Fruit fly (Drosophila melanogaster): ENCODE measurements around the gene NP15.6.

Gene NP15.6

DNA sequence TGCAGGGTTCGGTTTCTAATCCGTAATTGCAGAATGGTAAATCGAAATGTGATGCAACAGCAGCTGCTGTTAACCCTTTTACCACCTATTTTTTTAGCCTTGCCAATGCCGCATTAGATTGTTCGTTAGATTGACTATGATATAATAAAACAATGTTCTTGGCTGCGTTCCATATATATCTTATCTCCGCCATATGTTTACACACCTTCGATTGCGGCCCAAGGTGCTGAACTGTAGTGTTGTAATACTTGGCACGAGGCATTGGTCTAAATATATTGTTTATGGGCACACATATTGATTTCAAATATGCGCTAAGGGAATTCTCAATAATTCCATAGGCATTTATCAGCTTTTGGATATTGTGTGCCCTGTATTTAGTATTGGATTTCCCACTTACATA, 35.4 kb upstream of the NP15.6 start:
- no peak for TF ChIP-seq usp (GFP tag; optimal IDR thresholded peaks at IDR 0.05)
- TF ChIP-seq CG8478 (optimal IDR thresholded peaks at IDR 0.05), result no peak
- no peak for TF ChIP-seq Dll (optimal IDR thresholded peaks at IDR 0.05)
- TF ChIP-seq EcR (GFP tag; optimal IDR thresholded peaks at IDR 0.05), result no peak
- no peak for TF ChIP-seq psq (optimal IDR thresholded peaks at IDR 0.05)
- TF ChIP-seq pan (optimal IDR thresholded peaks at IDR 0.05), result no peak

DNA sequence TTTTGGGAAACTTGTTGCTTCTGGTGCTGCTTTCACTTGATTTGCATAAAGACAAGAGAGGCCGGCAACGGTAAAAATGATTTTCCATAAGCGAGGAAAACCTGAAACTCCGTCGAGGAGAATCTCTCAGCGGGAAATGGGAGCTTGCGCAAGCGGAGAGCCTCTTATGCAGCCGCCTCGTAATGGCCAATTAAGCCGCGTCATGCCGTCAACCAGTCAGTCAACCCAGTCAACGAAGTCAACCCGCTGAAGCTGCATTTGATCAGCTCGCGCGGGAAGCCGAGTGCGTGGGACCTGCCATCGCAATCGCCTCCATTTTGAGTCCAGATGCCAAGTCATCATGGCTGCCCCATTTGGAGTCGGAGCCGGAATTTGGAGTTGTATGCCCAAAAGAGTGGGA, 34.0 kb upstream of the NP15.6 start:
- TF ChIP-seq pan (optimal IDR thresholded peaks at IDR 0.05), result no peak
- no peak for TF ChIP-seq Dll (optimal IDR thresholded peaks at IDR 0.05)
- TF ChIP-seq psq (optimal IDR thresholded peaks at IDR 0.05), result no peak
- no peak for TF ChIP-seq CG8478 (optimal IDR thresholded peaks at IDR 0.05)

DNA sequence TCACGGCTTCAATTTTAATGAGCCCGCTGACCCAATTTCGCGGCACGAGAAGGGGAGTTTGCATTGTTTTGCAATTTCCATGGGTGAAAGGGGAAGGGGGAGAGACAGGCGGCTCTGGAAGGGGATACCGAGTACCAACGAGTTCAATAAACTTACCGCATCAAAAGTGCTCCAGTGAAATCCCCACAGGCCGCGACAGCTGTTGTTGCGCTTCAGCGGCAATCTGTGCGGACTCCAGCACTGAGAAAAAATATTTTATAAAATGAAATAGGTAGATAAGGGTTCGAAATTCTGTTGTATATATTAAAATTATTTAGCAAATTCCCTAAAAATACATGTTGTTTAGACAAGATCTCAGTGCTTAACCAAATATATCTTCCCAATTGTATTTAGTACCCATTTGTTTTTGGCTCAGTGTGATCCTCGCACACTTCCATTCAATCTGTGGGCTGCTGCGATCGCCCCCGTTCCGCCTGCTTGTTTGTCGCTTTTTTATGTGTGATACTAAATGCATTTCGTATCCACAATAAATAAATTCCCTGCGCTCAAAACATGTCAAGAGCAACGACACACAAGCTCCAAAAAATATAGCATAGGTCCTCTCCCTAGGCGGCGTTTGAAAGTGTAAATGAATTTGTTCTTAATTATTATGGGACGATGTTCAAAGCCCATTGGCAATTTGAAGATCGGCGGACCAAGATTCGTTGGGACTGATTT, 31.5 kb upstream of the NP15.6 start:
- no peak for TF ChIP-seq psq (optimal IDR thresholded peaks at IDR 0.05)
- peak; percentile 67 to 71 for TF ChIP-seq EcR (GFP tag; optimal IDR thresholded peaks at IDR 0.05)

DNA sequence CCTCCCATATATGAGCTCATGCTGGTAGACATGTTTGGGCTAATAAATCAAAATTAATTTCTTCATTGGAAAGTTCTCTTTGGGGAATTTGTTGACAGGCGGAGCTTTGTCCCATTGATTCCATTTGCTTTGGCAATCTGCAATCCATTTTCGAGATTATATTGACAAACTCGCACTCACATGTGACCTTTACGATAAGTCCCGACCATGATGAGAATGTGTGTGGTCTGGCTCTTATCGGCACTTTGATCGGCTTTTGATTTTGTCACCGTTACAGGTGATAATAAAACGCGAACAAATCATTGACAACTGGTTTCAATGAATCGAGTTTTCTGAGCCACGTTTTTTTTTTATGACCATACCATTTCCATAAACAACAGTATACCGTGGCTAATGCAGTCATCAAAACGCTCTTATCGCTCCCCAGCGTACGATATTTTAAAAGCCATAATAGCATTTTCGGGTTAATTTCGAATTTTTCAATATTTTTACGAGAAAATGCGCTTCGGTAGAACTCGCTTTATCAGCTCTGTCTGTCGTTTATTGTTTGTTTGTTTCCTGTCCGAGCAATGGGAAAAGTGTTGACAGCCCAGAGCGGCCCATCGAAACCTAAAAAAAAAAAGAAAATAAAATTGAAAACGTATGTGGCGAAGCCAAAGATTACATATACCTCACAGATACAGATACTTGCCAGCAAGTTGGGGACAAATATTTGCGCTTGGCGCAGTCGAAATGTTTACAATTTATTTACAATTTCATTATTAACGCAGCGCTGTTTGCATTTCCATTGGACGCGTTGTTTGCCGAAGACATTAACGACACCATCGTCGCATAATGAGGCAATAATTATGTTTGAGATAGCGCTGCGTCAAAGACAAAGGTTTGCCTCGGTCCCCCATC, 29.5 kb upstream of the NP15.6 start:
- TF ChIP-seq pan (optimal IDR thresholded peaks at IDR 0.05) (no peak), Dll (optimal IDR thresholded peaks at IDR 0.05) (no peak), CG8478 (optimal IDR thresholded peaks at IDR 0.05) (no peak), psq (optimal IDR thresholded peaks at IDR 0.05) (no peak), usp (GFP tag; optimal IDR thresholded peaks at IDR 0.05) (no peak), EcR (GFP tag; optimal IDR thresholded peaks at IDR 0.05) (no peak)

DNA sequence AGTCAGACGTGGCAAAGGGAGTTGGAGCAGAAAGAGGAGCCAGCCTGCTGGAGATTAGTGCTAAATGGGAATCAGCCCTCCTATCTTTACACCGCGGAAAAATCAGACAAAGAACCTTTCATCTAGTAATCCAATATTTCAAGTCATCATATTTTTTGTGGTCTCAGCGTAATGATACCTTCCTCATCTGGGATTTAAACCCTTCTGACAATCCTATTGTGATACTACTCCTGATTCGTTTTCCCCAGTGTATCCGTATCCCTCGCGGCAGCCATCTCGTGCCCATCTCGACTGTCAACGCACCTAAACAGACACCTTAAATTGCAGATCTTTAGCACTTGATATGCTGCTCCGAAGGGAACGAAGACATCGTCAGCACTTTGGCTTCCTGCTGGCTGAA, 28.8 kb upstream of the NP15.6 start:
- TF ChIP-seq CG8478 (optimal IDR thresholded peaks at IDR 0.05) (no peak), psq (optimal IDR thresholded peaks at IDR 0.05) (no peak), usp (GFP tag; optimal IDR thresholded peaks at IDR 0.05) (no peak), EcR (GFP tag; optimal IDR thresholded peaks at IDR 0.05) (no peak), Dll (optimal IDR thresholded peaks at IDR 0.05) (no peak), pan (optimal IDR thresholded peaks at IDR 0.05) (no peak)

DNA sequence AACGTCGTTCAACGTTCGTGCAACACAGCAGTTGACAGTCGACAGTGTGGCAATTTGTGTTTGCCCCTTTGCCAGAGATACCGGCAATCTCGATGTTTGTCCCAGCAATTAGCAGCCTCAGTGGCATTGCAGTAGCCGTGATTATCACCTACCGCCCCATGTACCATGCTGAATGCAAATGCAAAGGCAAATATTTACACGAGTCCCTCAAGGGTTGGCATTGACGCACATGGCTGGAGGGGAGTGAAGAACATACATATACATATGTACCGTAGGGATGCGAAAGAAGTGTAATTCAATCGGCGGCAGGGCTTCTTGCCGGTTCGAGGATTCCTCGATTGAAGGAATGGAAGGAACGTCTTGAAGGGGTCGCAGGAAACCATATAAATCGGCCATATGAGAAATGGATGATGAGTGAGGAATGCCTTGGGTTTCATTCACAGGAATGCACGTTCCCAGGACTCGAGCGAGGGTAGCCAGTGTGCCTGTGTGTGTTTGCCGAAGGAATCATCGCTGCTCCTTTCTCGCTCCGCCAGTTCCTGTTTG, 27.2 kb upstream of the NP15.6 start:
- TF ChIP-seq Dll (optimal IDR thresholded peaks at IDR 0.05) (no peak), EcR (GFP tag; optimal IDR thresholded peaks at IDR 0.05) (no peak), pan (optimal IDR thresholded peaks at IDR 0.05) (no peak), usp (GFP tag; optimal IDR thresholded peaks at IDR 0.05) (no peak), CG8478 (optimal IDR thresholded peaks at IDR 0.05) (no peak), psq (optimal IDR thresholded peaks at IDR 0.05) (no peak)

DNA sequence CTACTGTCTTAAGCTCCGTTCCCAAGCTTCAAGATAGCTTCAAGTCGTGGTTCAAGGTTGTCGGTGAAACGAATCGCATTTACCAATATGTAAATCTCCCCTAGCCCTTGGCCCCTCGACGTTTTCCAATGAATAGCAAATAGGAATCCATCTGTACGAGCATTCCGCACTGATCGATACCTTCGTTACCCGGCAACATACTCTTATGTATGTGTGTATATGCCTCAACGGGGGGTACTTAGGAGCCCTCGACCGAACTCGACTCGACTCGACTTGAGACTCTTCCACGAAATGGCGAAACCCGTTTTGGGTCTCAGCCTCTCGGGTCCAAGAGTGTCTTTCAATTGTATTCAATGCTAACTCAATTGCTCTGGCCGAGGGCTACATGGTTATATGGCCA, 25.5 kb upstream of the NP15.6 start:
- no peak for TF ChIP-seq pan (optimal IDR thresholded peaks at IDR 0.05)
- TF ChIP-seq psq (optimal IDR thresholded peaks at IDR 0.05), result no peak
- no peak for TF ChIP-seq Dll (optimal IDR thresholded peaks at IDR 0.05)
- no peak for TF ChIP-seq EcR (GFP tag; optimal IDR thresholded peaks at IDR 0.05)
- no peak for TF ChIP-seq usp (GFP tag; optimal IDR thresholded peaks at IDR 0.05)
- no peak for TF ChIP-seq CG8478 (optimal IDR thresholded peaks at IDR 0.05)

DNA sequence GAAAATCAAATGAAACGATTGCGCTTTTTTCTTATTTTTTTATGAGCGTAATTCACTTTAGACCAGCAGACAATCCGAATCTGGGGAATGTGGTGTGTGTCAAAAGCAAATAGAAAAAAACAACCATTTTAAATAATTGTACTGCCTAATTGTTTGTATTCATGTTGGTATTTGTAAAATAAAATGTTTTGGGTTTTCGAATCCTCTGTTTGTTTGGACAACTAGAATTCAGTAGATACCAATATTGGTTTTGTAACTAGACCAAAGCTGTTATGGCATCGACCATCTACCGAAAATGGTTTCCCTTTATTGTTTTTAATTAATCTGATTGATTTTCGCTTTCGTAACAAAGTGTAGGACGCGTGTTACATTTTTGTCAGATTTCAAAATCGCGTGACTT, 16.2 kb upstream of the NP15.6 start:
- no peak for TF ChIP-seq CG8478 (optimal IDR thresholded peaks at IDR 0.05)
- TF ChIP-seq psq (optimal IDR thresholded peaks at IDR 0.05), result no peak
- TF ChIP-seq EcR (GFP tag; optimal IDR thresholded peaks at IDR 0.05), result no peak
- no peak for TF ChIP-seq usp (GFP tag; optimal IDR thresholded peaks at IDR 0.05)
- no peak for TF ChIP-seq pan (optimal IDR thresholded peaks at IDR 0.05)
- no peak for TF ChIP-seq Dll (optimal IDR thresholded peaks at IDR 0.05)

DNA sequence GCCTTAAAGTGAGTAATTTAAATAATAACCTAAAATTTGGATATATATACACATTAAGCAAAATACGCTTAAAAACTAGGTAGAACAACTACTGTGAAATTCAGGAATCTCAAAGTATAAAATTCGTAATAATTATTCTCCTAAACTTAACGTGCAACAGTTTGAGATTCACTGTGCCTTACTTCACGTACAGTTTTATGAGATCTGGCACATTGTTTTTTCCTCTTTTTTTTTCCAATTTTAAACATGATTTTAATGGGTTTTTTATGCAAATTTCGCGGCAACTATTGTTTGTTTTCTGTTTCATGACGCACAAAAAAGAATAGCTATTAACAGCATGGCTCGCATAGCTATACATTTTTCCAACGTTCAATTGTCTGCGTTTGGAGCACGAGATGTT, 15.3 kb upstream of the NP15.6 start:
- TF ChIP-seq pan (optimal IDR thresholded peaks at IDR 0.05), result no peak
- no peak for TF ChIP-seq usp (GFP tag; optimal IDR thresholded peaks at IDR 0.05)
- no peak for TF ChIP-seq Dll (optimal IDR thresholded peaks at IDR 0.05)
- TF ChIP-seq EcR (GFP tag; optimal IDR thresholded peaks at IDR 0.05), result no peak
- TF ChIP-seq CG8478 (optimal IDR thresholded peaks at IDR 0.05), result no peak
- no peak for TF ChIP-seq psq (optimal IDR thresholded peaks at IDR 0.05)

DNA sequence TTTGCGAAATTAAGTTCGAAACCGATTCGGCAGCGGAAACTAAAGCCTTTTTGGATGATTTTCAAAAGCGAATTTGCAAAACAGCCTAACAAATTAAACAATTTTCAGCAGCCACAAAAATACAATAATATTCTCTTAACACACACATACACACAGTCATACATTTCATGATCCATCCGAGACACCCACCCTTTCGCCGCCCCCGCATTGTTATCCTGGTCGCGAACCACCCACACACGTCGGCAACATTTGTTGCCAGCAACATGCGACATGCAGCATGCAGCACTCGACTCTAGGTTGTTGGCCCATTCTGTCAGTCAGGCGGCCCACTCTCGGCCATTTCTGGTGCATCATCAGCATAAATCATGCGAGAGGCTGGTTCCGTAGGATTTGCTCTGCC, 13.1 kb upstream of the NP15.6 start:
- TF ChIP-seq psq (optimal IDR thresholded peaks at IDR 0.05) (no peak), EcR (GFP tag; optimal IDR thresholded peaks at IDR 0.05) (no peak), usp (GFP tag; optimal IDR thresholded peaks at IDR 0.05) (no peak), Dll (optimal IDR thresholded peaks at IDR 0.05) (no peak), pan (optimal IDR thresholded peaks at IDR 0.05) (no peak), CG8478 (optimal IDR thresholded peaks at IDR 0.05) (no peak)

DNA sequence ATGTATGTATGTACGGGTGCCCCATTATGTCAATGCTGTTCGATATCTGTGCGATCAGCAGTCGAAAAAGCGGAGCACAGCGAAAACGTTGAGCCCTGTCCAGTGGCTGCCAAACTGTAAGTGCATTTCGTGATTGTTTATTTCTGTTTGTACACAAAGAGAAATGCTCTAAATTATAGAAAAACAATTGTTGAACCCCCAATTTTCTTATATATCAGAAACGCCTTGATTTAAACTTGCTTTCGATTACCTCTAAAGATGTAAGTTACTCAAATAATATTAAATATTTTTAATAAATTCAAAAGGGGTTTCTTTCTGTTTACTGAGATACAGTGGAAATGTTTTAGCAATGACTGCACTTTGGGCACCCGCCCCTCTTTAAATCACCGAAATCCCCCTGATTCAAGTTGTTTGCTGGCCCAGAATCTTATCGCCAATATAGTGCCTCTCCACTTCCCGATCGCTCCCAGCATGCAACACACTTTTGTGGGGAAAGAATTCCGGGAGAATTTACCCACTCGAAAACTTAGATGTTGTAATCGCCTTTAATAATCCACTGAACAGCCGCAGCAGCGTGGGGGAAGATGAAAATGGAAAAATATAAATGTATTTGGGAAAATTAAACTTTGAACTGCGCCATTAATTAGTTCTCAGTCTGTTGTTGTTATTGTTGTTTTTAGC, 12.3 kb upstream of the NP15.6 start:
- TF ChIP-seq pan (optimal IDR thresholded peaks at IDR 0.05) (no peak), psq (optimal IDR thresholded peaks at IDR 0.05) (no peak), Dll (optimal IDR thresholded peaks at IDR 0.05) (no peak), CG8478 (optimal IDR thresholded peaks at IDR 0.05) (no peak), usp (GFP tag; optimal IDR thresholded peaks at IDR 0.05) (no peak), EcR (GFP tag; optimal IDR thresholded peaks at IDR 0.05) (no peak)

DNA sequence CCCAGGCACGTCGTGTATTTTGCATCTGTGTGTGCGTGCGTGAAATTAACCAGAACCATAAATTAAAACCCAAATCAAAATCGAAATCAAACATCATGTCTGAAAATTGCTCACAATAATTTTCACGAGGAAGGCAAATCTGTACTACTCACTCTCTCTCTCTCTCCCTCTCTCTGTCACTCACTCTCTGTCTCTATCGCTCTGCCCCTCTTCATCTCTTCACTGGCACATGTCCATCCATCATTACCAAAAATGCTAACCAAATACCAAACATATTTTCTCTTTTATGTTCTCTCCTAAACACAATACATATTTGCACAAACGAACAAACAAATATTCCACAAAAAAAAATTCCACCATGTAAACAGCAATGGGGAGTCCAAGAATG, 11.8 kb upstream of the NP15.6 start:
- TF ChIP-seq EcR (GFP tag; optimal IDR thresholded peaks at IDR 0.05) (no peak), pan (optimal IDR thresholded peaks at IDR 0.05) (no peak), psq (optimal IDR thresholded peaks at IDR 0.05) (no peak), CG8478 (optimal IDR thresholded peaks at IDR 0.05) (no peak), usp (GFP tag; optimal IDR thresholded peaks at IDR 0.05) (no peak), Dll (optimal IDR thresholded peaks at IDR 0.05) (no peak)

All from whole organism.